Fruit fly (Drosophila melanogaster): ENCODE data around the gene heca.
A peak's percentile ranks its signal among the peaks of the same experiment; 100 is the strongest.

Gene heca

dm6 chr3R:30296035-30296434, 18.3 kb downstream of the heca start (continued):
- no peak for TF ChIP-seq CG8281 (tag; optimal IDR thresholded peaks at IDR 0.05)
- TF ChIP-seq gem (tag; optimal IDR thresholded peaks at IDR 0.05) = peak; percentile 92
- TF ChIP-seq CG11247 (GFP tag; IDR thresholded peaks at IDR 0.05) = peak; percentile 77
- TF ChIP-seq CG34224 (GFP tag; IDR thresholded peaks at IDR 0.05; ENCODE audit: partially characterized antibody) = no peak
- TF ChIP-seq disco-r (GFP tag; optimal IDR thresholded peaks at IDR 0.05) = no peak
- TF ChIP-seq GATAe (GFP tag; conservative IDR thresholded peaks at IDR 0.05) = no peak
- peak; percentile 61; the same call in 1 of the 3 replicates for TF ChIP-seq Dbx (GFP tag; IDR thresholded peaks at IDR 0.05)
- TF ChIP-seq Nf-YC (tag; optimal IDR thresholded peaks at IDR 0.05) = no peak
- TF ChIP-seq CG4820 (GFP tag; optimal IDR thresholded peaks at IDR 0.05) = peak; percentile 81
- TF ChIP-seq pnt (GFP tag; optimal IDR thresholded peaks at IDR 0.05) = peak; percentile 50
- 0 out of 3 replicates have a peak, but pooled peaks have one; percentile 32 for TF ChIP-seq z (GFP tag; IDR thresholded peaks at IDR 0.05)
- no peak for TF ChIP-seq CG2129 (GFP tag; IDR thresholded peaks at IDR 0.05; ENCODE audit: partially characterized antibody)
- TF ChIP-seq CG17361 (GFP tag; IDR thresholded peaks at IDR 0.05) = peak; percentile 81
- TF ChIP-seq ewg (GFP tag; optimal IDR thresholded peaks at IDR 0.05) = peak; percentile 66
- TF ChIP-seq ara (GFP tag; IDR thresholded peaks at IDR 0.05) = peak; percentile 90
- peak; percentile 90 for TF ChIP-seq lbe (GFP tag; optimal IDR thresholded peaks at IDR 0.05)
- peak; percentile 90 for TF ChIP-seq Sox102F (GFP tag; optimal IDR thresholded peaks at IDR 0.05)
- TF ChIP-seq CG9727 (GFP tag; optimal IDR thresholded peaks at IDR 0.05) = peak; percentile 74
- peak; percentile 70 for TF ChIP-seq CG11696 (GFP tag; IDR thresholded peaks at IDR 0.05)
- TF ChIP-seq CG10431 (GFP tag; optimal IDR thresholded peaks at IDR 0.05) = no peak
- TF ChIP-seq Dip3 (GFP tag; optimal IDR thresholded peaks at IDR 0.05) = no peak
- TF ChIP-seq Ets65A (GFP tag) = peak; percentile 87
- TF ChIP-seq peb (GFP tag; IDR thresholded peaks at IDR 0.05) = peak; percentile 75; the same call in 1 of the 2 replicates
- TF ChIP-seq sd (tag; optimal IDR thresholded peaks at IDR 0.05) = no peak
- peak; percentile 69 for TF ChIP-seq CG7372 (GFP tag; IDR thresholded peaks at IDR 0.05)
- peak; percentile 57 for TF ChIP-seq trem (tag; optimal IDR thresholded peaks at IDR 0.05)
- TF ChIP-seq CG17328 (GFP tag; IDR thresholded peaks at IDR 0.05) = peak; percentile 94
- TF ChIP-seq odd (GFP tag; optimal IDR thresholded peaks at IDR 0.05) = peak; percentile 72
- TF ChIP-seq gcm (GFP tag; optimal IDR thresholded peaks at IDR 0.05) = peak; percentile 69
- TF ChIP-seq CG15696 (tag; optimal IDR thresholded peaks at IDR 0.05) = peak; percentile 31
- TF ChIP-seq CG31441 (GFP tag; IDR thresholded peaks at IDR 0.05) = peak; percentile 82
- TF ChIP-seq pb (GFP tag; optimal IDR thresholded peaks at IDR 0.05) = peak; percentile 9
- no peak for TF ChIP-seq pzg (GFP tag; optimal IDR thresholded peaks at IDR 0.05)
- TF ChIP-seq CG5180 (GFP tag; optimal IDR thresholded peaks at IDR 0.05) = peak; percentile 4

dm6 chr3R:30296840-30297239, 19.1 kb downstream of the heca start:
- TF ChIP-seq CG12071 (GFP tag; optimal IDR thresholded peaks at IDR 0.05) (no peak), sd (tag; optimal IDR thresholded peaks at IDR 0.05) (no peak), trem (tag; optimal IDR thresholded peaks at IDR 0.05) (no peak), YL-1 (GFP tag; optimal IDR thresholded peaks at IDR 0.05) (no peak), CG14965 (GFP tag; optimal IDR thresholded peaks at IDR 0.05; ENCODE audit: borderline replicate concordance) (no peak), klu (GFP tag; IDR thresholded peaks at IDR 0.05) (no peak), eve (GFP tag; optimal IDR thresholded peaks at IDR 0.05) (no peak), tgo (GFP tag; IDR thresholded peaks at IDR 0.05) (no peak), CG9932 (GFP tag; IDR thresholded peaks at IDR 0.05) (no peak), CG18011 (GFP tag; optimal IDR thresholded peaks at IDR 0.05) (no peak), inv (GFP tag; IDR thresholded peaks at IDR 0.05; ENCODE audit: partially characterized antibody) (no peak)
